Fruit fly (Drosophila melanogaster) whole organism, prepupa: ENCODE data around the gene CG15822.

ENCODE experiments used
- Blimp-1 ChIP-seq: fragments of 200-800 bp; sonication (Bioruptor generic); optimal IDR thresholded peaks from 3 replicates; lab custom pipeline; 2017; ENCODE audit warnings: missing biosample characterization, missing genetic modification characterization, mild to moderate bottlenecking, moderate library complexity, missing genetic modification reagents
- CG8319 ChIP-seq: fragments of 200-800 bp; sonication (Bioruptor generic); optimal IDR thresholded peaks from 3 replicates; lab custom pipeline; 2016; ENCODE audit warnings: missing biosample characterization, missing genetic modification characterization
- Hr39 ChIP-seq: fragments of 200-800 bp; sonication (Bioruptor generic); optimal IDR thresholded peaks from 2 replicates; lab custom pipeline; 2016; ENCODE audit warnings: missing biosample characterization, missing genetic modification characterization
- ss ChIP-seq, 2 experiments: fragments of 200-800 bp; sonication (Bioruptor generic); optimal IDR thresholded peaks; 2 replicates in 1 of 2; 3 replicates in 1 of 2; lab custom pipeline; 2017 to 2018; ENCODE audit warnings: mild to moderate bottlenecking in 2 of 2, missing biosample characterization in 2 of 2, missing genetic modification characterization in 2 of 2, moderate library complexity in 1 of 2
- vri ChIP-seq: fragments of 200-800 bp; sonication (Bioruptor generic); optimal IDR thresholded peaks from 3 replicates; lab custom pipeline; 2016; ENCODE audit warnings: missing biosample characterization, mild to moderate bottlenecking, missing genetic modification characterization

DNA sequence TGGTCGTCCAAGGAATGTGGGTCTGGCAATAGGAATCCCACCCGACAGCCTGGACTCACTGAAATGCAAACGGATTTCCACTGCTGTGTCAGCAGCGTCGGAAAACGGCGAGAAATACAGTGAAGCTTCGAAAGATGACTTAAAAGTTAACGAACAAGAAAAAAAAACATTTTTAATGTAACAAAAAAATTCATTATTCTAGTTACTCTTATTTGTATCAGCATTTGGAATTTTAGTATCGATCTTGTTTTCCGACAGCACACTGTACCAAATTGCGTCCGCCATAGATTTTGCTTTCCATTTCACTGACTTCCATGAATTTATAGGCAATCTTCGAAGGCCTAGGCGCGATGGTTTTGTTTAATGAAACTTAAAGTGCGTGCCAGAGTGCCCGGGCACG lies 1.1 kb upstream of the CG15822 start:
- TF ChIP-seq ss (GFP tag; optimal IDR thresholded peaks at IDR 0.05; lab: Kevin White, UChicago) (no peak), CG8319 (GFP tag; lab: Kevin White, UChicago) (no peak), Blimp-1 (no peak), vri (GFP tag; lab: Kevin White, UChicago) (no peak), Hr39 (no peak)
